Worm (Caenorhabditis elegans) whole organism, L1 larva: ENCODE measurements around the gene gst-12.

Experiments used
- ceh-8 ChIP-seq: fragments of 200-800 bp; sonication (Bioruptor generic); optimal IDR thresholded peaks from 2 replicates; lab custom pipeline; 2018; ENCODE audit warnings: mild to moderate bottlenecking, missing genetic modification characterization, moderate library complexity, missing compliant biosample characterization
- egl-27 ChIP-seq, 2 experiments: fragments of 150-350 bp in 1 of 2; sonication (generic microtip); optimal IDR thresholded peaks; 3 replicates each; lab custom pipeline; 2017 to 2018; ENCODE audit warnings: missing biosample characterization in 2 of 2, missing genetic modification characterization in 2 of 2, missing genetic modification reagents in 2 of 2
- elt-3 ChIP-seq, 6 experiments: fragments of 150-350 bp in 1 of 6; sonication (generic microtip); optimal IDR thresholded peaks; 2 replicates each; lab custom pipeline; 2017 to 2018; ENCODE audit warnings: missing biosample characterization in 6 of 6, missing genetic modification characterization in 6 of 6, inconsistent platforms in 1 of 6
- lin-35 ChIP-seq, 2 experiments: fragments of 150-350 bp; optimal IDR thresholded peaks; 2 replicates each; lab custom pipeline; 2014; ENCODE audit warnings: missing biosample characterization in 2 of 2, missing genetic modification characterization in 2 of 2, missing genetic modification reagents in 2 of 2
- nhr-76 ChIP-seq: sonication (generic microtip); optimal IDR thresholded peaks from 2 replicates; lab custom pipeline; 2017; ENCODE audit warnings: missing biosample characterization, missing genetic modification characterization
- nhr-77 ChIP-seq: fragments of 150-350 bp; optimal IDR thresholded peaks from 2 replicates; lab custom pipeline; 2014; ENCODE audit warnings: missing biosample characterization, missing genetic modification characterization
- pag-3 ChIP-seq: sonication (generic microtip); optimal IDR thresholded peaks from 2 replicates; lab custom pipeline; 2017; ENCODE audit warnings: missing genetic modification characterization, mild to moderate bottlenecking, missing compliant biosample characterization, antibody characterized with exemption, borderline replicate concordance; ENCODE audit not compliant: insufficient read depth
- rnt-1 ChIP-seq: sonication (generic microtip); optimal IDR thresholded peaks from 2 replicates; lab custom pipeline; 2016; ENCODE audit warnings: mild to moderate bottlenecking, missing genetic modification characterization, moderate library complexity, missing compliant biosample characterization
- skn-1 ChIP-seq: fragments of 150-350 bp; optimal IDR thresholded peaks from 2 replicates; lab custom pipeline; 2014; ENCODE audit warnings: missing biosample characterization, missing genetic modification characterization
- sox-4 ChIP-seq: sonication (generic microtip); optimal IDR thresholded peaks from 2 replicates; lab custom pipeline; 2016; ENCODE audit warnings: missing genetic modification characterization, missing compliant biosample characterization
- unc-62 ChIP-seq: fragments of 150-350 bp; optimal IDR thresholded peaks from 2 replicates; lab custom pipeline; 2014; ENCODE audit warnings: missing biosample characterization, missing genetic modification reagents, missing genetic modification characterization

ce11 chrII:13574395-13574794 lies 43.5 kb downstream of the gst-12 start:
- TF ChIP-seq rnt-1 (tag; lab: Kevin White, UChicago) (no peak), sox-4 (tag; lab: Kevin White, UChicago) (no peak), egl-27 (tag; optimal IDR thresholded peaks at IDR 0.05; lab: Kevin White, UChicago) (no peak), elt-3 (tag; optimal IDR thresholded peaks at IDR 0.05; lab: Kevin White, UChicago) (no peak), skn-1 (tag; lab: Kevin White, UChicago) (no peak), unc-62 (GFP tag; lab: Kevin White, UChicago) (no peak), ceh-8 (GFP tag; lab: Kevin White, UChicago) (no peak), nhr-77 (no peak), lin-35 (GFP tag; optimal IDR thresholded peaks at IDR 0.05; lab: Kevin White, UChicago) (no peak), nhr-76 (tag; lab: Kevin White, UChicago) (no peak), pag-3 (tag; lab: Kevin White, UChicago) (no peak)
